Worm (Caenorhabditis elegans): Measurements from ENCODE around the gene srh-149.
A peak's percentile ranks its signal among the peaks of the same experiment; 100 is the strongest.

srh-149 gene

ce11 chrV:15873762-15874161 lies 32.8 kb upstream of the srh-149 start (continued):
- peak; percentile 91 for TF ChIP-seq spr-3 (GFP tag; optimal IDR thresholded peaks at IDR 0.05)
- no peak for TF ChIP-seq nhr-237 (tag; optimal IDR thresholded peaks at IDR 0.05)
- no peak for TF ChIP-seq nhr-102 (tag; optimal IDR thresholded peaks at IDR 0.05)
- peak; percentile 94 for TF ChIP-seq mes-2 (tag; optimal IDR thresholded peaks at IDR 0.05; ENCODE audit: poor library complexity, severe bottlenecking)
- peak; percentile 87 for TF ChIP-seq rbr-2 (tag; optimal IDR thresholded peaks at IDR 0.05)
- TF ChIP-seq set-16 (GFP tag; IDR thresholded peaks at IDR 0.05) = no peak; the same call in 1 of the 2 replicates
- TF ChIP-seq ZK546.5 (tag; optimal IDR thresholded peaks at IDR 0.05) = no peak
- peak; percentile 69 for TF ChIP-seq ceh-20 (GFP tag; IDR thresholded peaks at IDR 0.05)
- peak; percentile 47 for TF ChIP-seq lin-13 (GFP tag; optimal IDR thresholded peaks at IDR 0.05)
- TF ChIP-seq egl-27 (tag; optimal IDR thresholded peaks at IDR 0.05) = no peak
- peak; percentile 99 for TF ChIP-seq lim-7 (GFP tag; IDR thresholded peaks at IDR 0.05)
- TF ChIP-seq F37D6.2 (tag; optimal IDR thresholded peaks at IDR 0.05) = peak; percentile 59
- TF ChIP-seq ceh-28 (tag; optimal IDR thresholded peaks at IDR 0.05) = no peak
- peak; percentile 89 for TF ChIP-seq F49E8.2 (tag; optimal IDR thresholded peaks at IDR 0.05; ENCODE audit: borderline replicate concordance)
- peak; percentile 14 for TF ChIP-seq nhr-6 (tag; optimal IDR thresholded peaks at IDR 0.05)
- TF ChIP-seq Y5F2A.4 (GFP tag; optimal IDR thresholded peaks at IDR 0.05) = peak; percentile 93
- peak; percentile 86 for TF ChIP-seq nhr-48 (tag; optimal IDR thresholded peaks at IDR 0.05)
- peak; percentile 64 for TF ChIP-seq aha-1 (tag)
- peak; percentile 74 for TF ChIP-seq aly-2 (tag; optimal IDR thresholded peaks at IDR 0.05)
- TF ChIP-seq ceh-44 (GFP tag; IDR thresholded peaks at IDR 0.05) = peak; percentile 97
- TF ChIP-seq mdt-29 (GFP tag; IDR thresholded peaks at IDR 0.05) = peak; percentile 88
- peak; percentile 94 for TF ChIP-seq daf-8 (GFP tag; IDR thresholded peaks at IDR 0.05)
- no peak for TF ChIP-seq ceh-62 (tag; optimal IDR thresholded peaks at IDR 0.05)
- 0 out of 2 replicates have a peak, but pooled peaks have one; percentile 45 for TF ChIP-seq tag-97 (GFP tag; IDR thresholded peaks at IDR 0.05)
- TF ChIP-seq ceh-82 (tag; optimal IDR thresholded peaks at IDR 0.05) = no peak
- TF ChIP-seq nhr-42 (GFP tag; IDR thresholded peaks at IDR 0.05) = peak; percentile 95
- peak; percentile 78 for TF ChIP-seq jun-1 (tag; optimal IDR thresholded peaks at IDR 0.05)
- TF ChIP-seq unc-39 (tag; optimal IDR thresholded peaks at IDR 0.05) = no peak
- peak; percentile 97 for TF ChIP-seq Y105C5A.15 (GFP tag; IDR thresholded peaks at IDR 0.05)
- TF ChIP-seq D1046.2 (GFP tag; IDR thresholded peaks at IDR 0.05) = peak; percentile 96
- TF ChIP-seq hif-1 (tag; optimal IDR thresholded peaks at IDR 0.05) = peak; percentile 64 to 80
- TF ChIP-seq duxl-1 (tag; optimal IDR thresholded peaks at IDR 0.05; ENCODE audit: poor library complexity) = peak; percentile 90
- TF ChIP-seq ztf-7 (tag; optimal IDR thresholded peaks at IDR 0.05) = peak; percentile 80
- TF ChIP-seq ama-1 (optimal IDR thresholded peaks at IDR 0.05) = no peak
- TF ChIP-seq ZK337.2 (GFP tag; IDR thresholded peaks at IDR 0.05) = peak; percentile 93
- TF ChIP-seq skn-1 (tag; optimal IDR thresholded peaks at IDR 0.05) = no peak
- TF ChIP-seq mxl-3 (GFP tag; optimal IDR thresholded peaks at IDR 0.05) = peak; percentile 89
- no peak for TF ChIP-seq cey-2 (tag; optimal IDR thresholded peaks at IDR 0.05; ENCODE audit: borderline replicate concordance, insufficient read depth)
- peak; percentile 97 for TF ChIP-seq Y75B8A.6 (GFP tag; IDR thresholded peaks at IDR 0.05)

- TF ChIP-seq ama-1 (optimal IDR thresholded peaks at IDR 0.05) (no peak), jun-1 (tag; optimal IDR thresholded peaks at IDR 0.05) (no peak), R02D3.7 (tag; optimal IDR thresholded peaks at IDR 0.05) (no peak), aha-1 (tag) (no peak), ceh-20 (GFP tag; IDR thresholded peaks at IDR 0.05) (no peak), Y105C5A.15 (GFP tag; IDR thresholded peaks at IDR 0.05) (no peak), ceh-28 (tag; optimal IDR thresholded peaks at IDR 0.05) (no peak), unc-130 (GFP tag; optimal IDR thresholded peaks at IDR 0.05) (no peak), madf-5 (GFP tag; IDR thresholded peaks at IDR 0.05) (no peak), mep-1 (tag; optimal IDR thresholded peaks at IDR 0.05) (no peak), mes-2 (tag; optimal IDR thresholded peaks at IDR 0.05; ENCODE audit: poor library complexity, severe bottlenecking) (no peak), dmd-6 (GFP tag; IDR thresholded peaks at IDR 0.05) (no peak), lir-3 (tag; optimal IDR thresholded peaks at IDR 0.05) (no peak), nhr-6 (tag; optimal IDR thresholded peaks at IDR 0.05) (no peak), nhr-77 (tag; optimal IDR thresholded peaks at IDR 0.05) (no peak), dmd-9 (GFP tag; IDR thresholded peaks at IDR 0.05) (no peak), ceh-32 (tag; optimal IDR thresholded peaks at IDR 0.05; ENCODE audit: poor library complexity) (no peak), ZK546.5 (tag; optimal IDR thresholded peaks at IDR 0.05) (no peak)
Measured at ce11 chrV:15872273-15872672, 31.3 kb upstream of the srh-149 start, which contains the start of gene str-56. str-56 (plus strand) TSS chrV:15872573.

All from whole organism, L4 larva.